Fruit fly (Drosophila melanogaster) whole organism, embryonic: ENCODE measurements around the gene CG11052.
"Not testable (repeated sequence)": the region's sequence is repeated elsewhere in the genome, so short reads cannot be mapped to it uniquely, and the experiment has no call there.

Source experiments
- B-H2 ChIP-seq: fragments of 200-800 bp; sonication (Bioruptor generic); optimal IDR thresholded peaks from 2 replicates; lab custom pipeline; 2018; ENCODE audit warnings: missing biosample characterization, mild to moderate bottlenecking, missing genetic modification characterization
- CG12155 ChIP-seq: fragments of 200-800 bp; sonication (Bioruptor generic); optimal IDR thresholded peaks from 3 replicates; lab custom pipeline; 2016; ENCODE audit warnings: missing biosample characterization, missing genetic modification characterization
- CkIIα-i1 ChIP-seq: fragments of 200-800 bp; sonication (Bioruptor generic); IDR thresholded peaks from 2 replicates; pipeline ENCODE4 v1.3.6; 2022; ENCODE audit warnings: missing biosample characterization, missing genetic modification characterization
- Dll ChIP-seq: fragments of 200-800 bp; sonication (Bioruptor generic); IDR thresholded peaks from 4 replicates; pipeline ENCODE4 v1.3.6; 2022; ENCODE audit warnings: missing biosample characterization, missing genetic modification characterization; ENCODE audit not compliant: partially characterized antibody
- Jarid2 ChIP-seq: fragments of 200-800 bp; sonication (Bioruptor generic); optimal IDR thresholded peaks from 3 replicates; lab custom pipeline; 2017; ENCODE audit warnings: mild to moderate bottlenecking, missing biosample characterization, missing genetic modification reagents, missing genetic modification characterization
- bcd ChIP-seq: fragments of 200-800 bp; sonication (Bioruptor generic); optimal IDR thresholded peaks from 2 replicates; lab custom pipeline; 2017; ENCODE audit warnings: missing biosample characterization, mild to moderate bottlenecking, missing genetic modification characterization
- pnt ChIP-seq: fragments of 200-800 bp; sonication (Bioruptor generic); optimal IDR thresholded peaks from 3 replicates; lab custom pipeline; 2016; ENCODE audit warnings: missing biosample characterization, missing genetic modification characterization
- sens-2 ChIP-seq: fragments of 200-800 bp; sonication (Bioruptor generic); IDR thresholded peaks from 2 replicates; pipeline ENCODE4 v1.3.6; 2022; ENCODE audit warnings: missing biosample characterization, missing genetic modification characterization

DNA sequence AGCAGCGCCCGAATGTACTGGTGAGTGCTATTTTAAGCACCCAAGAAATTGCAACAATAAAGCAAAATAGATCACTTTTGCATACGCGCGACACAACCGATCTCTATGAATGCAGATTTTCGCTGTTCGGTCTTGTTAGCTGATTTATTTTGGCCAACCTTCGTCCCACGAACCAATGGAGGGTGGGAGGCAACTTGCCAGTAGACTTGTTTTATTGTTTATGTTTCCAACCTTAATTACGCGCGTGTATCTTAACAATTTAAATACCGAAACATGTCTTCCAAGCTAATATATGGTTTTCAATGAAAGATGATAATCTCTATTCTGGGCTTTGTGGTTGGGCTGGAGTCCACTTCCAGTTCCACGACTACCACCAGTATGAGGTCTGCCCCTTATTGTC is 39.8 kb upstream of the CG11052 start, which contains the start of gene CG43618:
- not testable (repeated sequence) for TF ChIP-seq Dll; Jarid2 (GFP tag; lab: Kevin White, UChicago); sens-2; pnt (GFP tag; lab: Kevin White, UChicago); bcd (GFP tag; lab: Kevin White, UChicago); CkIIα-i1; B-H2 (GFP tag; lab: Kevin White, UChicago); CG12155 (GFP tag; lab: Kevin White, UChicago)
